Worm (Caenorhabditis elegans) whole organism, L3 larva: Measurements from ENCODE around the gene K03A11.6.
A peak's percentile ranks its signal among the peaks of the same experiment; 100 is the strongest.

Experiments
- R02D3.7 ChIP-seq: fragments of 150-350 bp; optimal IDR thresholded peaks from 2 replicates; lab custom pipeline; 2014; ENCODE audit warnings: missing biosample characterization, missing genetic modification characterization
- ZK546.5 ChIP-seq: sonication (generic microtip); optimal IDR thresholded peaks from 2 replicates; lab custom pipeline; 2017; ENCODE audit warnings: missing biosample characterization, missing genetic modification characterization
- aly-2 ChIP-seq: fragments of 150-350 bp; optimal IDR thresholded peaks from 2 replicates; lab custom pipeline; 2014; ENCODE audit warnings: missing biosample characterization, missing genetic modification characterization
- ceh-28 ChIP-seq: fragments of 150-350 bp; optimal IDR thresholded peaks from 2 replicates; lab custom pipeline; 2014; ENCODE audit warnings: missing biosample characterization, missing genetic modification reagents, missing genetic modification characterization
- ceh-82 ChIP-seq: fragments of 150-350 bp; optimal IDR thresholded peaks from 2 replicates; lab custom pipeline; 2014; ENCODE audit warnings: missing biosample characterization, missing genetic modification characterization
- egl-5 ChIP-seq: fragments of 150-350 bp; optimal IDR thresholded peaks from 2 replicates; lab custom pipeline; 2017; ENCODE audit warnings: missing biosample characterization, missing genetic modification reagents, missing genetic modification characterization, inconsistent platforms
- elt-1 ChIP-seq: fragments of 150-350 bp; optimal IDR thresholded peaks from 2 replicates; lab custom pipeline; 2014; ENCODE audit warnings: missing biosample characterization, missing genetic modification characterization
- elt-2 ChIP-seq: sonication (generic microtip); optimal IDR thresholded peaks from 2 replicates; lab custom pipeline; 2016; ENCODE audit warnings: missing genetic modification reagents, mild to moderate bottlenecking, missing genetic modification characterization, missing compliant biosample characterization
- elt-3 ChIP-seq, 3 experiments: fragments of 150-350 bp in 1 of 3; sonication (generic microtip) in 2 of 3; optimal IDR thresholded peaks; 2 replicates in 2 of 3; 4 replicates in 1 of 3; lab custom pipeline; 2014 to 2017; ENCODE audit warnings: missing biosample characterization in 3 of 3, missing genetic modification characterization in 3 of 3
- eor-1 ChIP-seq, 2 experiments: fragments of 150-350 bp; optimal IDR thresholded peaks; 2 replicates each; lab custom pipeline; 2014 to 2018; ENCODE audit warnings: missing biosample characterization in 2 of 2, missing genetic modification characterization in 2 of 2
- fkh-2 ChIP-seq: fragments of 150-350 bp; optimal IDR thresholded peaks from 2 replicates; lab custom pipeline; 2014; ENCODE audit warnings: missing biosample characterization, missing genetic modification reagents, missing genetic modification characterization
- fos-1 ChIP-seq: fragments of 150-350 bp; optimal IDR thresholded peaks from 2 replicates; lab custom pipeline; 2014; ENCODE audit warnings: missing biosample characterization, missing genetic modification characterization
- hmg-11 ChIP-seq: sonication (generic microtip); optimal IDR thresholded peaks from 2 replicates; lab custom pipeline; 2016; ENCODE audit warnings: missing genetic modification characterization, missing compliant biosample characterization
- jun-1 ChIP-seq: fragments of 150-350 bp; optimal IDR thresholded peaks from 2 replicates; lab custom pipeline; 2014; ENCODE audit warnings: missing biosample characterization, missing genetic modification reagents, missing genetic modification characterization
- lin-15B ChIP-seq: fragments of 150-350 bp; optimal IDR thresholded peaks from 2 replicates; lab custom pipeline; 2014; ENCODE audit warnings: missing biosample characterization, missing genetic modification characterization
- lin-39 ChIP-seq: fragments of 150-350 bp; optimal IDR thresholded peaks from 2 replicates; lab custom pipeline; 2018; ENCODE audit warnings: missing biosample characterization, missing genetic modification reagents, missing genetic modification characterization
- lsy-12 ChIP-seq: sonication (generic microtip); optimal IDR thresholded peaks from 2 replicates; lab custom pipeline; 2016; ENCODE audit warnings: mild to moderate bottlenecking, missing genetic modification characterization, missing compliant biosample characterization
- mdl-1 ChIP-seq: fragments of 150-350 bp; optimal IDR thresholded peaks from 2 replicates; lab custom pipeline; 2014; ENCODE audit warnings: missing biosample characterization, missing genetic modification characterization
- mml-1 ChIP-seq: fragments of 150-350 bp; sonication (generic microtip); optimal IDR thresholded peaks from 3 replicates; lab custom pipeline; 2014; ENCODE audit warnings: missing biosample characterization, missing genetic modification characterization
- nfya-1 ChIP-seq: sonication (generic microtip); optimal IDR thresholded peaks from 2 replicates; lab custom pipeline; 2017; ENCODE audit warnings: missing genetic modification characterization, mild to moderate bottlenecking, missing compliant biosample characterization, antibody characterized with exemption, moderate library complexity; ENCODE audit not compliant: insufficient read depth
- nhr-11 ChIP-seq: fragments of 150-350 bp; optimal IDR thresholded peaks from 2 replicates; lab custom pipeline; 2014; ENCODE audit warnings: missing biosample characterization, missing genetic modification characterization
- nhr-23 ChIP-seq: fragments of 150-350 bp; optimal IDR thresholded peaks from 2 replicates; lab custom pipeline; 2014; ENCODE audit warnings: missing biosample characterization, missing genetic modification reagents, missing genetic modification characterization
- nhr-25 ChIP-seq: sonication (generic microtip); optimal IDR thresholded peaks from 2 replicates; lab custom pipeline; 2017; ENCODE audit warnings: missing biosample characterization, missing genetic modification characterization
- nhr-43 ChIP-seq: sonication (generic microtip); optimal IDR thresholded peaks from 2 replicates; lab custom pipeline; 2016; ENCODE audit warnings: mild to moderate bottlenecking, missing genetic modification characterization, missing compliant biosample characterization; ENCODE audit not compliant: poor library complexity, severe bottlenecking
- nhr-67 ChIP-seq: fragments of 150-350 bp; optimal IDR thresholded peaks from 2 replicates; lab custom pipeline; 2014; ENCODE audit warnings: missing biosample characterization, missing genetic modification characterization
- nhr-76 ChIP-seq: fragments of 150-350 bp; sonication (generic microtip); optimal IDR thresholded peaks from 5 replicates; lab custom pipeline; 2014; ENCODE audit warnings: missing biosample characterization, missing genetic modification characterization
- nhr-77 ChIP-seq: fragments of 150-350 bp; optimal IDR thresholded peaks from 2 replicates; lab custom pipeline; 2014; ENCODE audit warnings: missing biosample characterization, missing genetic modification characterization
- pha-4 ChIP-seq: fragments of 150-350 bp; optimal IDR thresholded peaks from 2 replicates; lab custom pipeline; 2014; ENCODE audit warnings: missing biosample characterization, missing genetic modification reagents, missing genetic modification characterization
- pqm-1 ChIP-seq: fragments of 150-350 bp; optimal IDR thresholded peaks from 2 replicates; lab custom pipeline; 2017; ENCODE audit warnings: missing biosample characterization, missing genetic modification characterization, inconsistent platforms
- sea-2 ChIP-seq: fragments of 150-350 bp; sonication (generic microtip); optimal IDR thresholded peaks from 4 replicates; lab custom pipeline; 2014; ENCODE audit warnings: missing biosample characterization, missing genetic modification reagents, missing genetic modification characterization
- skn-1 ChIP-seq: fragments of 150-350 bp; optimal IDR thresholded peaks from 2 replicates; lab custom pipeline; 2014; ENCODE audit warnings: missing biosample characterization, missing genetic modification characterization
- snpc-4 ChIP-seq: fragments of 150-350 bp; optimal IDR thresholded peaks from 2 replicates; lab custom pipeline; 2014; ENCODE audit warnings: missing biosample characterization, missing genetic modification characterization
- tbx-2 ChIP-seq: sonication (generic microtip); optimal IDR thresholded peaks from 2 replicates; lab custom pipeline; 2016; ENCODE audit warnings: mild to moderate bottlenecking, missing genetic modification characterization, missing compliant biosample characterization
- unc-39 ChIP-seq: sonication (generic microtip); optimal IDR thresholded peaks from 4 replicates; lab custom pipeline; 2017; ENCODE audit warnings: missing biosample characterization, missing genetic modification characterization
- unc-62 ChIP-seq: fragments of 150-350 bp; sonication (generic microtip); optimal IDR thresholded peaks from 4 replicates; lab custom pipeline; 2014; ENCODE audit warnings: missing biosample characterization, missing genetic modification reagents, missing genetic modification characterization
- zag-1 ChIP-seq: fragments of 150-350 bp; optimal IDR thresholded peaks from 2 replicates; lab custom pipeline; 2014; ENCODE audit warnings: missing biosample characterization, missing genetic modification characterization
- ztf-4 ChIP-seq: fragments of 150-350 bp; optimal IDR thresholded peaks from 2 replicates; lab custom pipeline; 2014; ENCODE audit warnings: missing biosample characterization, missing genetic modification characterization

The K03A11.6 gene

DNA sequence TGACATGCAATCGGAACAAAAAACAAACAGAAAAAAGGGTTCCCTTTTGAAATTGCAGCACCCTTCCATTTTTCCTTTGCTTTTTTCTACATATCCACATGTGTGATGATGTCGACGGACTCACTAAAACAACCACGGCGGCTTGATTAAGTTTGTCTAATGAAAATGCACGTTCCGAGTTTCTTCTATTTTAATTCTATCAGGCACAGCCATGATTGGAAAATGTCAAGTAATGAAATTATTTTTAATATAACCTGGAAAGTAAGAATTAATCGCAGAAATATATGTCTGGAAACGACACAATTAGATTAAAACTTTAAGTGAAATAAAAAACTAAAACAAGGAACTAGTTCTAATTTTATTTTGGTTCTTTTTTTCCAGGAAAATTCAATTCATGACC lies 21.8 kb upstream of the K03A11.6 start:
- no peak for TF ChIP-seq mdl-1
- TF ChIP-seq egl-5 (tag; lab: Kevin White, UChicago): no peak
- TF ChIP-seq nhr-77 (tag; lab: Kevin White, UChicago): no peak
- TF ChIP-seq nhr-23 (tag; lab: Kevin White, UChicago): no peak
- no peak for TF ChIP-seq ZK546.5
- no peak for TF ChIP-seq lin-39 (tag; lab: Kevin White, UChicago)
- TF ChIP-seq fos-1 (tag; lab: Kevin White, UChicago): no peak
- no peak for TF ChIP-seq pha-4 (tag; lab: Kevin White, UChicago)
- TF ChIP-seq eor-1 (tag; optimal IDR thresholded peaks at IDR 0.05; lab: Kevin White, UChicago): no peak
- no peak for TF ChIP-seq zag-1 (tag; lab: Kevin White, UChicago)
- no peak for TF ChIP-seq elt-1
- no peak for TF ChIP-seq ceh-82
- TF ChIP-seq nhr-76 (tag; lab: Kevin White, UChicago): no peak
- TF ChIP-seq nfya-1 (tag; lab: Kevin White, UChicago): no peak

DNA sequence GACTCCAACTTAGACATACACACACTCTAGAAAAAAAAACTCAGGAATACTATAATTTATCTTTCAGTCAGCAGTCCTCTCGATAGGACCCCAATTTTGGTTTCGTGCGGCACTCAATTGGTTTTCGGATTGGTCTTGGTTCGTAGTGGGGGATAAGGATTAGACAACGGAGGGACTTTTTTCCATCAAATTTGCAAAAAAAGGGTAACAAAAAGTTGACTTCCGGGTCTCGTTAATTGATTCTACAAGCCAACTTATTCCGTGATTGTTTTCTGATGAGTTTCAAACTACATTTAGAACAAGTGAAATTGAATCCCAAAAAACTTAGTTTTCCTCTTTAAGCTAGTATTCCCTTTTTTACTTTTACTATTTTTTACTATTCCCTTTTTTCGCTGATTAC lies 21.3 kb upstream of the K03A11.6 start:
- TF ChIP-seq lin-39 (tag; lab: Kevin White, UChicago) (no peak), nhr-43 (tag; lab: Kevin White, UChicago) (no peak), unc-62 (GFP tag; lab: Kevin White, UChicago) (no peak), ztf-4 (tag; lab: Kevin White, UChicago) (no peak), snpc-4 (no peak), mml-1 (tag; lab: Kevin White, UChicago) (no peak), skn-1 (tag; lab: Kevin White, UChicago) (no peak), nhr-25 (no peak), aly-2 (no peak), fkh-2 (tag; lab: Kevin White, UChicago) (no peak), unc-39 (tag; lab: Kevin White, UChicago) (no peak), nhr-67 (tag; lab: Kevin White, UChicago) (no peak)

ce11 chrX:13038791-13039190 lies 16.9 kb upstream of the K03A11.6 start:
- no peak for TF ChIP-seq zag-1 (tag; lab: Kevin White, UChicago)
- peak; percentile 79 for TF ChIP-seq lsy-12 (tag; lab: Kevin White, UChicago)
- TF ChIP-seq nfya-1 (tag; lab: Kevin White, UChicago): peak; percentile 29
- no peak for TF ChIP-seq eor-1 (tag; optimal IDR thresholded peaks at IDR 0.05; lab: Kevin White, UChicago)
- peak; percentile 48 for TF ChIP-seq pha-4 (tag; lab: Kevin White, UChicago)
- peak; percentile 76 for TF ChIP-seq nhr-43 (tag; lab: Kevin White, UChicago)
- TF ChIP-seq nhr-11 (tag; lab: Kevin White, UChicago): no peak
- TF ChIP-seq nhr-25: peak; percentile 40
- peak; percentile 54 for TF ChIP-seq elt-2 (tag; lab: Kevin White, UChicago)
- TF ChIP-seq ceh-28 (tag; lab: Kevin White, UChicago): no peak
- TF ChIP-seq hmg-11 (tag; lab: Kevin White, UChicago): peak; percentile 20
- TF ChIP-seq unc-62 (GFP tag; lab: Kevin White, UChicago): no peak

ce11 chrX:13041830-13042229 lies 13.8 kb upstream of the K03A11.6 start:
- TF ChIP-seq jun-1 (tag; lab: Kevin White, UChicago): no peak

DNA sequence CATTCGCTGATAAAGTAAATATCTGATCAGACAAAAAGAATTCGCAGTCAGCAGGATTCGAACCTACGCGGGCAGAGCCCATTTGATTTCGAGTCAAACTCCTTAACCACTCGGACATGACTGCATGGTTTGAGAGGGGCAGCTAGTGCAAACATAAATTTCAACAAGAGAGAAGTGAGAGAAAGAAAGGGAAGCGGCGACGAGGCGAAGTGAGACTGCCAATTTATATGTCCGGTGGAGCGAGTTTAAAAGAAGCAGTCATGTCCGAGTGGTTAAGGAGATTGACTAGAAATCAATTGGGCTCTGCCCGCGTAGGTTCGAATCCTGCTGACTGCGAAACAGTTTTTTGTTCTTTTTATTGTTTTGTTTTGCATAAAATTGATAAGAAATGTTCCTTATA lies 9.3 kb upstream of the K03A11.6 start:
- TF ChIP-seq nhr-43 (tag; lab: Kevin White, UChicago) (peak; percentile 82), unc-62 (GFP tag; lab: Kevin White, UChicago) (peak; percentile 61), mml-1 (tag; lab: Kevin White, UChicago) (peak; percentile 47), nhr-77 (tag; lab: Kevin White, UChicago) (peak; percentile 30), egl-5 (tag; lab: Kevin White, UChicago) (peak; percentile 64), ztf-4 (tag; lab: Kevin White, UChicago) (peak; percentile 46), nhr-25 (peak; percentile 33), nfya-1 (tag; lab: Kevin White, UChicago) (peak; percentile 79), lsy-12 (tag; lab: Kevin White, UChicago) (peak; percentile 75), tbx-2 (tag; lab: Kevin White, UChicago) (peak; percentile 80), lin-15B (tag; lab: Kevin White, UChicago) (peak; percentile 19), R02D3.7 (peak; percentile 67), jun-1 (tag; lab: Kevin White, UChicago) (peak; percentile 93), elt-3 (tag; optimal IDR thresholded peaks at IDR 0.05; lab: Kevin White, UChicago) (peak in 1 of 3 experiments; percentile 49), nhr-11 (tag; lab: Kevin White, UChicago) (peak; percentile 54), hmg-11 (tag; lab: Kevin White, UChicago) (peak; percentile 93), lin-39 (tag; lab: Kevin White, UChicago) (peak; percentile 78), ceh-82 (peak; percentile 89), pqm-1 (tag; lab: Kevin White, UChicago) (peak; percentile 51), skn-1 (tag; lab: Kevin White, UChicago) (peak; percentile 90), eor-1 (tag; optimal IDR thresholded peaks at IDR 0.05; lab: Kevin White, UChicago) (peak in 1 of 2 experiments; percentile 46), elt-2 (tag; lab: Kevin White, UChicago) (peak; percentile 69), pha-4 (tag; lab: Kevin White, UChicago) (peak; percentile 68), nhr-23 (tag; lab: Kevin White, UChicago) (peak; percentile 15), ceh-28 (tag; lab: Kevin White, UChicago) (peak; percentile 81), sea-2 (GFP tag; lab: Kevin White, UChicago) (peak; percentile 76)
